Worm (Caenorhabditis elegans) whole organism, midembryonic: ENCODE measurements around the gene fbxb-78.

ENCODE experiments used
- T22C8.4 ChIP-seq: fragments of 200-800 bp; sonication (Bioruptor generic); IDR thresholded peaks from 2 replicates; pipeline ENCODE4 v1.3.6; 2022; ENCODE audit warnings: missing genetic modification characterization, missing compliant biosample characterization
- flt-1 ChIP-seq: fragments of 200-800 bp; sonication (Bioruptor generic); IDR thresholded peaks from 2 replicates; pipeline ENCODE4 v1.3.6; 2022; ENCODE audit warnings: missing genetic modification characterization, missing compliant biosample characterization
- klf-2 ChIP-seq: fragments of 200-800 bp; sonication (Bioruptor generic); conservative IDR thresholded peaks from 2 replicates; pipeline ENCODE4 v1.3.6; 2022; ENCODE audit warnings: missing genetic modification reagents, missing genetic modification characterization, missing compliant biosample characterization
- med-1 ChIP-seq: sonication (generic microtip); optimal IDR thresholded peaks from 2 replicates; lab custom pipeline; 2017; ENCODE audit warnings: missing genetic modification characterization, mild to moderate bottlenecking, missing compliant biosample characterization, antibody characterized with exemption, missing genetic modification reagents; ENCODE audit not compliant: insufficient read depth
- ref-1 ChIP-seq: fragments of 200-800 bp; sonication (Bioruptor generic); conservative IDR thresholded peaks from 2 replicates; pipeline ENCODE4 v1.3.6; 2022; ENCODE audit warnings: missing genetic modification reagents, missing genetic modification characterization, missing compliant biosample characterization
- tab-1 ChIP-seq: fragments of 200-800 bp; sonication (Bioruptor generic); IDR thresholded peaks from 2 replicates; pipeline ENCODE4 v1.3.6; 2022; ENCODE audit warnings: missing genetic modification characterization, missing compliant biosample characterization
- ztf-23 ChIP-seq: fragments of 200-800 bp; sonication (Bioruptor generic); IDR thresholded peaks from 2 replicates; pipeline ENCODE4 v1.3.6; 2022; ENCODE audit warnings: missing genetic modification reagents, missing genetic modification characterization, missing compliant biosample characterization
- ztf-29 ChIP-seq: fragments of 200-800 bp; sonication (Bioruptor generic); IDR thresholded peaks from 2 replicates; pipeline ENCODE4 v1.3.6; 2022; ENCODE audit warnings: missing genetic modification reagents, missing genetic modification characterization, missing compliant biosample characterization

ce11 chrIV:4742480-4742879 is 5.1 kb downstream of the fbxb-78 start:
- TF ChIP-seq ztf-29 (GFP tag; lab: Robert Waterston, UW) (no peak), med-1 (GFP tag; lab: Kevin White, UChicago) (no peak), klf-2 (GFP tag; lab: Robert Waterston, UW) (no peak), tab-1 (no peak), ref-1 (no peak), T22C8.4 (no peak), flt-1 (GFP tag; lab: Robert Waterston, UW) (no peak), ztf-23 (GFP tag; lab: Robert Waterston, UW) (no peak)
